Fruit fly (Drosophila melanogaster) whole organism, embryonic: ENCODE results near the gene CG42710.
A peak's percentile ranks its signal among the peaks of the same experiment; 100 is the strongest.

ENCODE experiments used
- Asciz ChIP-seq: fragments of 200-800 bp; sonication (Bioruptor generic); optimal IDR thresholded peaks from 2 replicates; lab custom pipeline; 2017; ENCODE audit warnings: missing biosample characterization, mild to moderate bottlenecking, missing genetic modification characterization, missing genetic modification reagents
- Atf-2 ChIP-seq: fragments of 200-800 bp; sonication (Bioruptor generic); optimal IDR thresholded peaks from 2 replicates; lab custom pipeline; 2016; ENCODE audit warnings: missing biosample characterization, missing genetic modification characterization
- Bgb ChIP-seq: fragments of 200-800 bp; sonication (Bioruptor generic); IDR thresholded peaks from 2 replicates; pipeline ENCODE4 v1.3.6; 2022; ENCODE audit warnings: missing biosample characterization, missing genetic modification characterization; ENCODE audit not compliant: partially characterized antibody
- CG12391 ChIP-seq: fragments of 200-800 bp; sonication (Bioruptor generic); optimal IDR thresholded peaks from 3 replicates; lab custom pipeline; 2018; ENCODE audit warnings: missing biosample characterization, mild to moderate bottlenecking, missing genetic modification characterization, moderate library complexity
- CG13624 ChIP-seq: fragments of 200-800 bp; sonication (Bioruptor generic); optimal IDR thresholded peaks from 2 replicates; lab custom pipeline; 2016; ENCODE audit warnings: missing biosample characterization, missing genetic modification characterization
- CG13894 ChIP-seq: fragments of 200-800 bp; sonication (Bioruptor generic); optimal IDR thresholded peaks from 3 replicates; lab custom pipeline; 2018; ENCODE audit warnings: missing biosample characterization, mild to moderate bottlenecking, missing genetic modification characterization, moderate library complexity
- CG14050 ChIP-seq: fragments of 200-800 bp; sonication (Bioruptor generic); IDR thresholded peaks from 3 replicates; pipeline ENCODE4 v1.3.6; 2022; ENCODE audit warnings: missing biosample characterization, missing genetic modification characterization
- CG17359 ChIP-seq: fragments of 200-800 bp; sonication (Bioruptor generic); optimal IDR thresholded peaks from 3 replicates; lab custom pipeline; 2018; ENCODE audit warnings: missing biosample characterization, mild to moderate bottlenecking, missing genetic modification characterization, moderate library complexity
- CG18011 ChIP-seq: fragments of 200-800 bp; sonication (Bioruptor generic); optimal IDR thresholded peaks from 2 replicates; lab custom pipeline; 2017; ENCODE audit warnings: missing biosample characterization, missing genetic modification characterization, mild to moderate bottlenecking, moderate library complexity, missing genotype
- CG2129 ChIP-seq: fragments of 200-800 bp; sonication (Bioruptor generic); IDR thresholded peaks from 2 replicates; pipeline ENCODE4 v1.3.6; 2022; ENCODE audit warnings: missing biosample characterization, missing genetic modification characterization; ENCODE audit not compliant: partially characterized antibody
- CG2202 ChIP-seq: fragments of 200-800 bp; sonication (Bioruptor generic); optimal IDR thresholded peaks from 2 replicates; lab custom pipeline; 2018; ENCODE audit warnings: missing biosample characterization, mild to moderate bottlenecking, missing genetic modification characterization
- CG34224 ChIP-seq: fragments of 200-800 bp; sonication (Bioruptor generic); IDR thresholded peaks from 3 replicates; pipeline ENCODE4 v1.3.6; 2022; ENCODE audit warnings: missing biosample characterization, missing genetic modification characterization; ENCODE audit not compliant: partially characterized antibody
- CG4730 ChIP-seq: fragments of 200-800 bp; sonication (Bioruptor generic); IDR thresholded peaks from 2 replicates; pipeline ENCODE4 v1.3.6; 2022; ENCODE audit warnings: missing biosample characterization, missing genetic modification characterization
- CG5953 ChIP-seq: fragments of 200-800 bp; sonication (Bioruptor generic); IDR thresholded peaks from 2 replicates; pipeline ENCODE4 v1.3.6; 2022; ENCODE audit warnings: missing biosample characterization, missing genetic modification characterization
- CG6654 ChIP-seq: fragments of 200-800 bp; sonication (Bioruptor generic); optimal IDR thresholded peaks from 2 replicates; lab custom pipeline; 2017; ENCODE audit warnings: missing biosample characterization, mild to moderate bottlenecking, missing genetic modification characterization
- CG7745 ChIP-seq: fragments of 200-800 bp; sonication (Bioruptor generic); optimal IDR thresholded peaks from 2 replicates; lab custom pipeline; 2018; ENCODE audit warnings: missing biosample characterization, mild to moderate bottlenecking, missing genetic modification characterization, moderate library complexity
- CG8089 ChIP-seq: fragments of 200-800 bp; sonication (Bioruptor generic); optimal IDR thresholded peaks from 3 replicates; lab custom pipeline; 2016; ENCODE audit warnings: missing biosample characterization, missing genetic modification characterization
- CG8281 ChIP-seq: fragments of 200-800 bp; sonication (Bioruptor generic); optimal IDR thresholded peaks from 2 replicates; lab custom pipeline; 2018; ENCODE audit warnings: missing biosample characterization, mild to moderate bottlenecking, missing genetic modification characterization, moderate library complexity
- CG8765 ChIP-seq: fragments of 200-800 bp; sonication (Bioruptor generic); IDR thresholded peaks from 2 replicates; pipeline ENCODE4 v1.3.6; 2022; ENCODE audit warnings: missing biosample characterization, missing genetic modification characterization
- CG9932 ChIP-seq: fragments of 200-800 bp; sonication (Bioruptor generic); IDR thresholded peaks from 2 replicates; pipeline ENCODE4 v1.3.6; 2022; ENCODE audit warnings: missing biosample characterization, missing genetic modification characterization
- Dip3 ChIP-seq: fragments of 200-800 bp; sonication (Bioruptor generic); optimal IDR thresholded peaks from 3 replicates; lab custom pipeline; 2016; ENCODE audit warnings: missing biosample characterization, missing genetic modification characterization
- Drgx ChIP-seq: fragments of 200-800 bp; sonication (Bioruptor generic); IDR thresholded peaks from 2 replicates; pipeline ENCODE4 v1.3.6; 2022; ENCODE audit warnings: missing biosample characterization, missing genetic modification characterization
- Hr3 ChIP-seq: fragments of 200-800 bp; sonication (Bioruptor generic); optimal IDR thresholded peaks from 3 replicates; lab custom pipeline; 2016; ENCODE audit warnings: missing biosample characterization, missing genetic modification characterization
- Lhr ChIP-seq: fragments of 200-800 bp; sonication (Bioruptor generic); optimal IDR thresholded peaks from 3 replicates; lab custom pipeline; 2017; ENCODE audit warnings: mild to moderate bottlenecking, missing biosample characterization, missing genetic modification reagents, missing genetic modification characterization
- Mes4 ChIP-seq: fragments of 200-800 bp; sonication (Bioruptor generic); optimal IDR thresholded peaks from 2 replicates; lab custom pipeline; 2016; ENCODE audit warnings: missing biosample characterization, missing genetic modification characterization
- Myb ChIP-seq: fragments of 200-800 bp; sonication (Bioruptor generic); optimal IDR thresholded peaks from 2 replicates; lab custom pipeline; 2016; ENCODE audit warnings: missing biosample characterization, missing genetic modification characterization
- Ptx1 ChIP-seq: fragments of 200-800 bp; sonication (Bioruptor generic); IDR thresholded peaks from 2 replicates; pipeline ENCODE4 v1.3.6; 2022; ENCODE audit warnings: missing biosample characterization, missing genetic modification characterization
- YL-1 ChIP-seq: fragments of 200-800 bp; sonication (Bioruptor generic); optimal IDR thresholded peaks from 3 replicates; lab custom pipeline; 2017; ENCODE audit warnings: missing biosample characterization, mild to moderate bottlenecking, missing genetic modification characterization
- al ChIP-seq: fragments of 200-800 bp; sonication (Bioruptor generic); IDR thresholded peaks from 2 replicates; pipeline ENCODE4 v1.3.6; 2022; ENCODE audit warnings: missing biosample characterization, missing genetic modification characterization
- bowl ChIP-seq: fragments of 200-800 bp; sonication (Bioruptor generic); IDR thresholded peaks from 2 replicates; pipeline ENCODE4 v1.3.6; 2022; ENCODE audit warnings: missing biosample characterization, missing genetic modification characterization
- br ChIP-seq: fragments of >200 bp; optimal IDR thresholded peaks from 2 replicates; lab custom pipeline; 2017
- caup ChIP-seq: fragments of 200-800 bp; sonication (Bioruptor generic); optimal IDR thresholded peaks from 3 replicates; lab custom pipeline; 2017; ENCODE audit warnings: missing biosample characterization, mild to moderate bottlenecking, missing genetic modification characterization, moderate library complexity; ENCODE audit not compliant: severe bottlenecking
- da ChIP-seq: fragments of 200-800 bp; sonication (Bioruptor generic); optimal IDR thresholded peaks from 2 replicates; lab custom pipeline; 2016; ENCODE audit warnings: missing biosample characterization, missing genetic modification characterization
- gsb ChIP-seq: fragments of 200-800 bp; sonication (Bioruptor generic); IDR thresholded peaks from 2 replicates; pipeline ENCODE4 v1.3.6; 2022; ENCODE audit warnings: missing biosample characterization, missing genetic modification characterization
- jumu ChIP-seq: fragments of 200-800 bp; sonication (Bioruptor generic); optimal IDR thresholded peaks from 3 replicates; lab custom pipeline; 2016; ENCODE audit warnings: missing biosample characterization, missing genetic modification characterization
- kah ChIP-seq: fragments of 200-800 bp; sonication (Bioruptor generic); optimal IDR thresholded peaks from 2 replicates; lab custom pipeline; 2018; ENCODE audit warnings: missing biosample characterization, mild to moderate bottlenecking, missing genetic modification characterization
- klu ChIP-seq: fragments of 200-800 bp; sonication (Bioruptor generic); IDR thresholded peaks from 2 replicates; pipeline ENCODE4 v1.3.6; 2022; ENCODE audit warnings: missing biosample characterization, missing genetic modification characterization
- lab ChIP-seq: fragments of 200-800 bp; sonication (Bioruptor generic); optimal IDR thresholded peaks from 3 replicates; lab custom pipeline; 2017; ENCODE audit warnings: missing biosample characterization, missing genetic modification characterization, mild to moderate bottlenecking, moderate library complexity, missing genetic modification reagents
- scrt ChIP-seq: fragments of 200-800 bp; sonication (Bioruptor generic); optimal IDR thresholded peaks from 2 replicates; lab custom pipeline; 2018; ENCODE audit warnings: missing biosample characterization, mild to moderate bottlenecking, missing genetic modification characterization, moderate library complexity
- sens ChIP-seq: fragments of 200-800 bp; sonication (Bioruptor generic); peaks from one replicate; lab custom pipeline; 2016; ENCODE audit warnings: missing biosample characterization, missing genetic modification characterization
- shn ChIP-seq: fragments of 200-800 bp; sonication (Bioruptor generic); optimal IDR thresholded peaks from 3 replicates; lab custom pipeline; 2016; ENCODE audit warnings: missing biosample characterization, missing genetic modification characterization
- sob ChIP-seq: fragments of 200-800 bp; sonication (Bioruptor generic); IDR thresholded peaks from 2 replicates; pipeline ENCODE4 v1.3.6; 2022; ENCODE audit warnings: missing biosample characterization, missing genetic modification characterization
- twi ChIP-seq: fragments of 200-800 bp; optimal IDR thresholded peaks from 2 replicates; lab custom pipeline; 2019; ENCODE audit warnings: missing biosample characterization, mild to moderate bottlenecking, missing genetic modification characterization, moderate library complexity
- tx ChIP-seq: fragments of 200-800 bp; sonication (Bioruptor generic); optimal IDR thresholded peaks from 2 replicates; lab custom pipeline; 2016; ENCODE audit warnings: missing biosample characterization, missing genetic modification characterization
- yki ChIP-seq: fragments of >200 bp; optimal IDR thresholded peaks from 3 replicates; lab custom pipeline; 2018

The CG42710 gene

dm6 chr2L:8738253-8738665, 44.0 kb downstream of the CG42710 start (continued):
- TF ChIP-seq lab (peak; percentile 89), Lhr (GFP tag; lab: Kevin White, UChicago) (no peak), CG5953 (GFP tag; lab: Robert Waterston, UW) (no peak), Ptx1 (GFP tag; lab: Robert Waterston, UW) (no peak), bowl (GFP tag; lab: Robert Waterston, UW) (no peak), CG2202 (no peak), Atf-2 (GFP tag; lab: Kevin White, UChicago) (no peak), CG6654 (GFP tag; lab: Kevin White, UChicago) (no peak), CG34224 (GFP tag; lab: Robert Waterston, UW) (no peak), klu (GFP tag; lab: Robert Waterston, UW) (no peak), Mes4 (GFP tag; lab: Kevin White, UChicago) (no peak), CG18011 (GFP tag; lab: Kevin White, UChicago) (no peak), yki (lab: Kevin White, UChicago) (no peak), al (GFP tag; lab: Robert Waterston, UW) (peak; percentile 43; the same call in 1 of the 2 replicates), CG9932 (peak; percentile 63), YL-1 (GFP tag; lab: Kevin White, UChicago) (no peak), kah (GFP tag; lab: Kevin White, UChicago) (no peak), jumu (GFP tag; lab: Kevin White, UChicago) (no peak), CG17359 (tag; lab: Kevin White, UChicago) (peak; percentile 34), twi (tag; lab: Kevin White, UChicago) (no peak), CG8765 (GFP tag; lab: Robert Waterston, UW) (no peak), Hr3 (GFP tag; lab: Kevin White, UChicago) (peak; percentile 36), CG13894 (tag; lab: Kevin White, UChicago) (peak; percentile 52), scrt (peak; percentile 54), caup (peak; percentile 72), CG7745 (no peak), CG2129 (GFP tag; lab: Robert Waterston, UW) (no peak), CG14050 (GFP tag; lab: Robert Waterston, UW) (peak; percentile 29; the same call in 1 of the 3 replicates), Drgx (GFP tag; lab: Robert Waterston, UW) (0 out of 2 replicates have a peak, but pooled peaks have one; percentile 18), sens (GFP tag; lab: Kevin White, UChicago) (peak; percentile 69), CG13624 (no peak), br (no peak), Myb (GFP tag; lab: Kevin White, UChicago) (no peak), sob (no peak; the same call in 1 of the 2 replicates), gsb (peak; percentile 34; the same call in 1 of the 2 replicates), Dip3 (GFP tag; lab: Kevin White, UChicago) (peak; percentile 38), Bgb (GFP tag; lab: Robert Waterston, UW) (no peak), CG8089 (GFP tag; lab: Kevin White, UChicago) (no peak), Asciz (GFP tag; lab: Kevin White, UChicago) (peak; percentile 30), da (GFP tag; lab: Kevin White, UChicago) (no peak), CG8281 (tag; lab: Kevin White, UChicago) (peak; percentile 77), CG12391 (tag; lab: Kevin White, UChicago) (peak; percentile 47), CG4730 (GFP tag; lab: Robert Waterston, UW) (0 out of 2 replicates have a peak, but pooled peaks have one; percentile 33), shn (GFP tag; lab: Kevin White, UChicago) (peak; percentile 40), tx (GFP tag; lab: Kevin White, UChicago) (peak; percentile 9)
